Worm (Caenorhabditis elegans) whole organism, L4 larva: ENCODE results near the gene act-2.

ENCODE experiments used
- F26F4.8 ChIP-seq: fragments of 200-800 bp; sonication (Bioruptor generic); conservative IDR thresholded peaks from 2 replicates; pipeline ENCODE4 v1.3.6; 2022; ENCODE audit warnings: missing genetic modification characterization, missing compliant biosample characterization
- F49E8.2 ChIP-seq: sonication (generic microtip); optimal IDR thresholded peaks from 2 replicates; lab custom pipeline; 2016; ENCODE audit warnings: missing compliant biosample characterization, mild to moderate bottlenecking, missing genetic modification characterization, borderline replicate concordance
- R02D3.7 ChIP-seq: fragments of 150-350 bp; sonication (generic microtip); optimal IDR thresholded peaks from 3 replicates; lab custom pipeline; 2014; ENCODE audit warnings: missing biosample characterization, missing genetic modification characterization
- T26A8.4 ChIP-seq: fragments of 200-800 bp; sonication (Bioruptor generic); IDR thresholded peaks from 2 replicates; pipeline ENCODE4 v1.3.6; 2022; ENCODE audit warnings: missing genetic modification characterization, missing compliant biosample characterization
- aha-1 ChIP-seq: fragments of 150-350 bp; peaks from one replicate; lab custom pipeline; 2014; ENCODE audit warnings: missing biosample characterization, missing genetic modification characterization
- ama-1 ChIP-seq: fragments of 150-350 bp; optimal IDR thresholded peaks from 2 replicates; lab custom pipeline; 2014; ENCODE audit warnings: inconsistent platforms, mixed read lengths
- attf-4 ChIP-seq: sonication (generic microtip); optimal IDR thresholded peaks from 3 replicates; lab custom pipeline; 2017; ENCODE audit warnings: missing biosample characterization, missing genetic modification characterization
- ceh-28 ChIP-seq: fragments of 150-350 bp; optimal IDR thresholded peaks from 2 replicates; lab custom pipeline; 2014; ENCODE audit warnings: missing biosample characterization, missing genetic modification reagents, missing genetic modification characterization
- ceh-32 ChIP-seq: sonication (generic microtip); optimal IDR thresholded peaks from 2 replicates; lab custom pipeline; 2016; ENCODE audit warnings: mild to moderate bottlenecking, missing genetic modification characterization, missing compliant biosample characterization; ENCODE audit not compliant: poor library complexity
- ceh-62 ChIP-seq: sonication (generic microtip); optimal IDR thresholded peaks from 2 replicates; lab custom pipeline; 2017; ENCODE audit warnings: missing biosample characterization, missing genetic modification characterization
- ces-1 ChIP-seq: fragments of 150-350 bp; sonication (generic microtip); optimal IDR thresholded peaks from 4 replicates; lab custom pipeline; 2014; ENCODE audit warnings: missing biosample characterization, missing genetic modification reagents, missing genetic modification characterization
- cey-2 ChIP-seq: sonication (generic microtip); optimal IDR thresholded peaks from 3 replicates; lab custom pipeline; 2017; ENCODE audit warnings: missing genetic modification characterization, mild to moderate bottlenecking, missing compliant biosample characterization, antibody characterized with exemption, borderline replicate concordance; ENCODE audit not compliant: insufficient read depth
- daf-12 ChIP-seq: fragments of 150-350 bp; optimal IDR thresholded peaks from 2 replicates; lab custom pipeline; 2014; ENCODE audit warnings: missing biosample characterization, missing genetic modification reagents, missing genetic modification characterization
- daf-16 ChIP-seq, 3 experiments: sonication (generic microtip); optimal IDR thresholded peaks; 2 replicates each; lab custom pipeline; 2016 to 2017; ENCODE audit warnings: missing genetic modification characterization in 3 of 3, missing genetic modification reagents in 3 of 3, mild to moderate bottlenecking in 2 of 3, missing compliant biosample characterization in 2 of 3, missing biosample characterization in 1 of 3, moderate library complexity in 1 of 3
- dmd-6 ChIP-seq: fragments of 200-800 bp; sonication (Bioruptor generic); IDR thresholded peaks from 2 replicates; pipeline ENCODE4 v1.3.6; 2022; ENCODE audit warnings: missing genetic modification reagents, missing genetic modification characterization, missing compliant biosample characterization
- dmd-8 ChIP-seq: fragments of 200-800 bp; sonication (Bioruptor generic); IDR thresholded peaks from 2 replicates; pipeline ENCODE4 v1.3.6; 2022; ENCODE audit warnings: missing genetic modification characterization, missing compliant biosample characterization
- dmd-9 ChIP-seq: fragments of 200-800 bp; sonication (Bioruptor generic); IDR thresholded peaks from 2 replicates; pipeline ENCODE4 v1.3.6; 2022; ENCODE audit warnings: missing genetic modification reagents, missing genetic modification characterization, missing compliant biosample characterization
- duxl-1 ChIP-seq: sonication (generic microtip); optimal IDR thresholded peaks from 2 replicates; lab custom pipeline; 2016; ENCODE audit warnings: mild to moderate bottlenecking, missing genetic modification characterization, moderate library complexity, missing compliant biosample characterization; ENCODE audit not compliant: poor library complexity
- dve-1 ChIP-seq: sonication (generic microtip); optimal IDR thresholded peaks from 2 replicates; lab custom pipeline; 2017; ENCODE audit warnings: antibody characterized with exemption, mild to moderate bottlenecking, missing genetic modification characterization, missing compliant biosample characterization; ENCODE audit not compliant: insufficient read depth
- hlh-11 ChIP-seq: fragments of 200-800 bp; sonication (Bioruptor generic); optimal IDR thresholded peaks from 2 replicates; lab custom pipeline; 2018; ENCODE audit warnings: mild to moderate bottlenecking, missing genetic modification characterization, missing compliant biosample characterization
- hmg-1.1 ChIP-seq: fragments of 200-800 bp; sonication (Bioruptor generic); IDR thresholded peaks from 2 replicates; pipeline ENCODE4 v1.3.6; 2022; ENCODE audit warnings: missing genetic modification reagents, missing genetic modification characterization, missing compliant biosample characterization
- jun-1 ChIP-seq: fragments of 150-350 bp; optimal IDR thresholded peaks from 2 replicates; lab custom pipeline; 2014; ENCODE audit warnings: missing biosample characterization, missing genetic modification reagents, missing genetic modification characterization
- lim-7 ChIP-seq: fragments of 200-800 bp; sonication (Bioruptor generic); IDR thresholded peaks from 2 replicates; pipeline ENCODE4 v1.3.6; 2022; ENCODE audit warnings: missing genetic modification characterization, missing compliant biosample characterization
- lin-13 ChIP-seq: fragments of 150-350 bp; optimal IDR thresholded peaks from 2 replicates; lab custom pipeline; 2014; ENCODE audit warnings: missing biosample characterization, missing genetic modification reagents, missing genetic modification characterization
- lin-38 ChIP-seq: fragments of 200-800 bp; sonication (Bioruptor generic); IDR thresholded peaks from 2 replicates; pipeline ENCODE4 v1.3.6; 2022; ENCODE audit warnings: missing genetic modification reagents, missing genetic modification characterization, missing compliant biosample characterization
- lin-39 ChIP-seq: fragments of 150-350 bp; optimal IDR thresholded peaks from 2 replicates; lab custom pipeline; 2014; ENCODE audit warnings: missing biosample characterization, missing genetic modification reagents, missing genetic modification characterization
- lsy-2 ChIP-seq, 2 experiments: fragments of 150-350 bp in 1 of 2; sonication (generic microtip) in 1 of 2; optimal IDR thresholded peaks; 2 replicates each; lab custom pipeline; 2014 to 2017; ENCODE audit warnings: missing biosample characterization in 2 of 2, missing genetic modification characterization in 2 of 2
- mdl-1 ChIP-seq, 2 experiments: fragments of 150-350 bp in 1 of 2; sonication (generic microtip) in 1 of 2; optimal IDR thresholded peaks; 2 replicates each; lab custom pipeline; 2014 to 2017; ENCODE audit warnings: missing biosample characterization in 2 of 2, missing genetic modification characterization in 2 of 2
- mes-2 ChIP-seq: sonication (generic microtip); optimal IDR thresholded peaks from 2 replicates; lab custom pipeline; 2016; ENCODE audit warnings: missing genotype, mild to moderate bottlenecking, missing genetic modification characterization, missing compliant biosample characterization; ENCODE audit not compliant: poor library complexity, severe bottlenecking
- mxl-3 ChIP-seq: fragments of 200-800 bp; sonication (Bioruptor generic); optimal IDR thresholded peaks from 2 replicates; lab custom pipeline; 2018; ENCODE audit warnings: mild to moderate bottlenecking, missing genetic modification characterization, missing compliant biosample characterization
- nhr-11 ChIP-seq: fragments of 150-350 bp; optimal IDR thresholded peaks from 2 replicates; lab custom pipeline; 2014; ENCODE audit warnings: missing biosample characterization, missing genetic modification characterization
- nhr-28 ChIP-seq: fragments of 150-350 bp; optimal IDR thresholded peaks from 2 replicates; lab custom pipeline; 2014; ENCODE audit warnings: missing biosample characterization, missing genetic modification characterization
- nhr-76 ChIP-seq: fragments of 150-350 bp; optimal IDR thresholded peaks from 2 replicates; lab custom pipeline; 2014; ENCODE audit warnings: missing biosample characterization, missing genetic modification characterization
- nhr-77 ChIP-seq: fragments of 150-350 bp; optimal IDR thresholded peaks from 2 replicates; lab custom pipeline; 2014; ENCODE audit warnings: missing biosample characterization, missing genetic modification characterization
- pha-4 ChIP-seq, 2 experiments: fragments of 150-350 bp in 1 of 2; fragments of 200-800 bp in 1 of 2; sonication (Bioruptor generic) in 1 of 2; IDR thresholded peaks in 1 of 2; optimal IDR thresholded peaks in 1 of 2; 2 replicates each; pipeline versions ENCODE4 v1.3.6 to Lab custom; 2014 to 2022; ENCODE audit warnings: missing genetic modification characterization in 2 of 2, missing genetic modification reagents in 2 of 2, missing biosample characterization in 1 of 2, missing compliant biosample characterization in 1 of 2
- pqm-1 ChIP-seq: sonication (generic microtip); optimal IDR thresholded peaks from 2 replicates; lab custom pipeline; 2017; ENCODE audit warnings: missing biosample characterization, missing genetic modification characterization
- sdz-12 ChIP-seq: fragments of 200-800 bp; sonication (Bioruptor generic); optimal IDR thresholded peaks from 2 replicates; lab custom pipeline; 2018; ENCODE audit warnings: mild to moderate bottlenecking, missing genetic modification characterization, missing compliant biosample characterization
- spr-3 ChIP-seq: fragments of 200-800 bp; sonication (Bioruptor generic); optimal IDR thresholded peaks from 2 replicates; lab custom pipeline; 2018; ENCODE audit warnings: mild to moderate bottlenecking, missing genetic modification characterization, missing compliant biosample characterization
- tag-97 ChIP-seq: fragments of 200-800 bp; sonication (Bioruptor generic); IDR thresholded peaks from 2 replicates; pipeline ENCODE4 v1.3.6; 2022; ENCODE audit warnings: missing genetic modification characterization, missing compliant biosample characterization
- tra-1 ChIP-seq: fragments of 200-800 bp; sonication (Bioruptor generic); IDR thresholded peaks from 2 replicates; pipeline ENCODE4 v1.3.6; 2022; ENCODE audit warnings: missing genetic modification reagents, missing genetic modification characterization, missing compliant biosample characterization
- unc-39 ChIP-seq: sonication (generic microtip); optimal IDR thresholded peaks from 2 replicates; lab custom pipeline; 2017; ENCODE audit warnings: missing biosample characterization, missing genetic modification characterization
- unc-62 ChIP-seq, 3 experiments: fragments of 150-350 bp in 1 of 3; sonication (generic microtip); optimal IDR thresholded peaks in 2 of 3; peaks in 1 of 3; 1 replicate in 1 of 3; 2 replicates in 2 of 3; lab custom pipeline; 2014 to 2017; ENCODE audit warnings: missing biosample characterization in 3 of 3, missing genetic modification characterization in 3 of 3, missing genetic modification reagents in 3 of 3, missing genotype in 1 of 3
- ztf-7 ChIP-seq: fragments of 150-350 bp; optimal IDR thresholded peaks from 2 replicates; lab custom pipeline; 2014; ENCODE audit warnings: missing biosample characterization, missing genetic modification characterization

The act-2 gene

ce11 chrV:11083691-11084090 lies 5.7 kb upstream of the act-2 start (continued):
- no peak for TF ChIP-seq lim-7 (GFP tag; lab: Robert Waterston, UW)
- peak; percentile 43 for TF ChIP-seq hlh-11

- TF ChIP-seq pha-4 (GFP tag; IDR thresholded peaks at IDR 0.05; lab: Robert Waterston, UW) (no peak), pha-4 (tag; optimal IDR thresholded peaks at IDR 0.05; lab: Kevin White, UChicago) (no peak), sdz-12 (GFP tag; lab: Kevin White, UChicago) (no peak), duxl-1 (tag; lab: Kevin White, UChicago) (no peak), dmd-8 (GFP tag; lab: Robert Waterston, UW) (no peak), jun-1 (no peak), tag-97 (no peak), F49E8.2 (tag; lab: Kevin White, UChicago) (no peak), mes-2 (tag; lab: Kevin White, UChicago) (no peak), cey-2 (tag; lab: Kevin White, UChicago) (no peak), lim-7 (GFP tag; lab: Robert Waterston, UW) (no peak), F26F4.8 (GFP tag; lab: Robert Waterston, UW) (no peak), mdl-1 (tag; optimal IDR thresholded peaks at IDR 0.05; lab: Kevin White, UChicago) (no peak), pqm-1 (tag; lab: Kevin White, UChicago) (no peak), ceh-32 (no peak), spr-3 (GFP tag; lab: Kevin White, UChicago) (no peak), ceh-62 (tag; lab: Kevin White, UChicago) (no peak), lin-39 (tag; lab: Kevin White, UChicago) (no peak)
Observed at ce11 chrV:11082964-11083363, 5.0 kb upstream of the act-2 start.

ce11 chrV:11082475-11082874 lies 4.5 kb upstream of the act-2 start:
- TF ChIP-seq tag-97 = no peak
- peak; percentile 44; the same call in 1 of the 2 replicates for TF ChIP-seq dmd-9
- no peak for TF ChIP-seq ceh-28 (tag; lab: Kevin White, UChicago)
- TF ChIP-seq pha-4 (GFP tag; IDR thresholded peaks at IDR 0.05; lab: Robert Waterston, UW) = peak; percentile 47; the same call in 1 of the 2 replicates
- TF ChIP-seq pha-4 (tag; optimal IDR thresholded peaks at IDR 0.05; lab: Kevin White, UChicago) = no peak
- TF ChIP-seq nhr-76 (tag; lab: Kevin White, UChicago) = no peak
- no peak for TF ChIP-seq attf-4 (tag; lab: Kevin White, UChicago)
- 0 out of 2 replicates have a peak, but pooled peaks have one; percentile 7 for TF ChIP-seq lin-38 (GFP tag; lab: Robert Waterston, UW)
- TF ChIP-seq hlh-11 = peak; percentile 78
- TF ChIP-seq ama-1 (lab: Kevin White, UChicago) = peak; percentile 30
- TF ChIP-seq nhr-28 (tag; lab: Kevin White, UChicago) = peak; percentile 32
- TF ChIP-seq hmg-1.1 (GFP tag; lab: Robert Waterston, UW) = no peak
- TF ChIP-seq R02D3.7 (tag; lab: Kevin White, UChicago) = no peak
- no peak for TF ChIP-seq F26F4.8 (GFP tag; lab: Robert Waterston, UW)
- peak; percentile 13 to 36 for TF ChIP-seq lsy-2 (tag; optimal IDR thresholded peaks at IDR 0.05; lab: Kevin White, UChicago)
- no peak for TF ChIP-seq pqm-1 (tag; lab: Kevin White, UChicago)
- TF ChIP-seq tra-1 (GFP tag; lab: Robert Waterston, UW) = 0 out of 2 replicates have a peak, but pooled peaks have one; percentile 48
- TF ChIP-seq sdz-12 (GFP tag; lab: Kevin White, UChicago) = peak; percentile 21
- peak in 1 of 2 experiments; percentile 94 for TF ChIP-seq unc-62 (GFP tag; optimal IDR thresholded peaks at IDR 0.05 in 1 of 2; lab: Kevin White, UChicago)
- no peak for TF ChIP-seq unc-62 (tag; optimal IDR thresholded peaks at IDR 0.05; lab: Kevin White, UChicago)
- peak; percentile 94 for TF ChIP-seq aha-1
- TF ChIP-seq nhr-11 (tag; lab: Kevin White, UChicago) = peak; percentile 73
- peak; percentile 16 for TF ChIP-seq lin-13 (GFP tag; lab: Kevin White, UChicago)
- TF ChIP-seq ztf-7 (tag; lab: Kevin White, UChicago) = no peak
- no peak for TF ChIP-seq unc-39 (tag; lab: Kevin White, UChicago)
- peak; percentile 58 for TF ChIP-seq T26A8.4 (GFP tag; lab: Robert Waterston, UW)
- TF ChIP-seq dve-1 (tag; lab: Kevin White, UChicago) = peak; percentile 11
- TF ChIP-seq dmd-6 (GFP tag; lab: Robert Waterston, UW) = peak; percentile 32; the same call in 1 of the 2 replicates
- no peak for TF ChIP-seq mxl-3 (GFP tag; lab: Kevin White, UChicago)
- TF ChIP-seq dmd-8 (GFP tag; lab: Robert Waterston, UW) = 0 out of 2 replicates have a peak, but pooled peaks have one; percentile 9
- no peak for TF ChIP-seq ces-1 (GFP tag; lab: Kevin White, UChicago)
- no peak for TF ChIP-seq daf-12 (tag; lab: Kevin White, UChicago)
- TF ChIP-seq cey-2 (tag; lab: Kevin White, UChicago) = no peak
- no peak for TF ChIP-seq mes-2 (tag; lab: Kevin White, UChicago)
- peak in 1 of 2 experiments; percentile 96 for TF ChIP-seq daf-16 (GFP tag; optimal IDR thresholded peaks at IDR 0.05; lab: Kevin White, UChicago)
- TF ChIP-seq daf-16 (tag; optimal IDR thresholded peaks at IDR 0.05; lab: Kevin White, UChicago) = no peak
- no peak for TF ChIP-seq nhr-77 (tag; lab: Kevin White, UChicago)
